Worm (Caenorhabditis elegans) whole organism, mixed stage, embryonic: ENCODE measurements around the gene C23F12.9.

Experiments used
- bed-3 ChIP-seq: fragments of 200-800 bp; sonication (Bioruptor generic); optimal IDR thresholded peaks from 3 replicates; lab custom pipeline; 2018; ENCODE audit warnings: mild to moderate bottlenecking, missing genetic modification characterization, moderate library complexity, missing compliant biosample characterization
- flh-1 ChIP-seq: fragments of 200-800 bp; sonication (Bioruptor generic); optimal IDR thresholded peaks from 2 replicates; lab custom pipeline; 2018; ENCODE audit warnings: mild to moderate bottlenecking, missing genetic modification characterization, moderate library complexity, missing compliant biosample characterization
- lsy-2 ChIP-seq: fragments of 150-350 bp; optimal IDR thresholded peaks from 2 replicates; lab custom pipeline; 2014; ENCODE audit warnings: missing biosample characterization, missing genetic modification characterization
- nhr-76 ChIP-seq: sonication (generic microtip); optimal IDR thresholded peaks from 2 replicates; lab custom pipeline; 2017; ENCODE audit warnings: missing biosample characterization, missing genetic modification characterization
- pha-4 ChIP-seq: fragments of 150-350 bp; optimal IDR thresholded peaks from 2 replicates; lab custom pipeline; 2018; ENCODE audit warnings: missing biosample characterization, missing genetic modification reagents, missing genetic modification characterization
- snpc-4 ChIP-seq: fragments of 150-350 bp; optimal IDR thresholded peaks from 2 replicates; lab custom pipeline; 2014; ENCODE audit warnings: missing biosample characterization, missing genetic modification characterization
- unc-62 ChIP-seq: fragments of 150-350 bp; optimal IDR thresholded peaks from 2 replicates; lab custom pipeline; 2014; ENCODE audit warnings: missing biosample characterization, missing genetic modification reagents, missing genetic modification characterization

DNA sequence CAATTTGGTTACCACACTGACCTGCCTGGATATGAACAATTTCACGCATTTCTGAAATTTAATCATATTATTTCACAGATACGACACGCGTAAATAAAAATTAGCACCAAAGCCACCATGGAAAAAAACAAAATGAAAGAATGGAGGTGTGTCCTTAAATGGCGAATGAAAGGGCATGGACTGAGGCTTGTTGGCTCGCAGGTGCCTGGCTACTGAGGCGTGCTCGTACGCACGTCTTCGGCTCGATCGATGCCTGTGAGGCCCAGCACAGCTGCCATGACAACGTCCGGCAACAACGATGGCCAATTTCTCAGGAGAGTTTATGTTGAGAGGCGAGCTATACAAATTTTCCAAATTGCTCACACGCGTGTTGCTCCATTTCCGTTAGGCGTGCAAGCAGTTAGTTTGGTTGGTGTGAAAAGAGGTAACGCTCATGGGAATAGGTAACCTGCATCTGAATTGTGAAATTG, 43.0 kb downstream of the C23F12.9 start, which contains the start of gene tbb-4:
- TF ChIP-seq snpc-4 (tag; lab: Kevin White, UChicago) (no peak), lsy-2 (tag; lab: Kevin White, UChicago) (no peak), unc-62 (GFP tag; lab: Kevin White, UChicago) (no peak), bed-3 (GFP tag; lab: Kevin White, UChicago) (no peak), flh-1 (no peak), pha-4 (no peak), nhr-76 (tag; lab: Kevin White, UChicago) (no peak)
